Worm (Caenorhabditis elegans) whole organism, young adult: Measurements from ENCODE around the gene klp-3.

Source experiments
- ZK185.1 ChIP-seq: sonication (generic microtip); optimal IDR thresholded peaks from 2 replicates; lab custom pipeline; 2016; ENCODE audit warnings: mild to moderate bottlenecking, missing genetic modification characterization, missing compliant biosample characterization; ENCODE audit not compliant: poor library complexity, severe bottlenecking
- gei-17 ChIP-seq: fragments of 200-800 bp; sonication (Bioruptor generic); optimal IDR thresholded peaks from 2 replicates; lab custom pipeline; 2018; ENCODE audit warnings: mild to moderate bottlenecking, missing genetic modification characterization, missing compliant biosample characterization
- hlh-26 ChIP-seq: fragments of 200-800 bp; sonication (Bioruptor generic); conservative IDR thresholded peaks from 2 replicates; pipeline ENCODE4 v1.3.6; 2022; ENCODE audit warnings: missing genetic modification reagents, missing genetic modification characterization, missing compliant biosample characterization
- lin-35 ChIP-seq, 3 experiments: fragments of 150-350 bp in 2 of 3; sonication (generic microtip) in 1 of 3; optimal IDR thresholded peaks; 2 replicates each; lab custom pipeline; 2014 to 2018; ENCODE audit warnings: missing biosample characterization in 3 of 3, missing genetic modification characterization in 3 of 3, missing genetic modification reagents in 3 of 3
- repo-1 ChIP-seq: sonication (generic microtip); optimal IDR thresholded peaks from 2 replicates; lab custom pipeline; 2017; ENCODE audit warnings: mild to moderate bottlenecking, missing genetic modification characterization, missing compliant biosample characterization
- rpc-1 ChIP-seq, 2 experiments: fragments of 150-350 bp in 1 of 2; sonication (generic microtip) in 1 of 2; optimal IDR thresholded peaks; 2 replicates each; lab custom pipeline; 2014 to 2018; ENCODE audit warnings: missing biosample characterization in 1 of 2, missing genetic modification characterization in 1 of 2, missing genetic modification reagents in 1 of 2, missing genotype in 1 of 2
- snpc-3.4 ChIP-seq: sonication (generic microtip); optimal IDR thresholded peaks from 2 replicates; lab custom pipeline; 2017; ENCODE audit warnings: missing genetic modification characterization, mild to moderate bottlenecking, missing compliant biosample characterization, antibody characterized with exemption, moderate library complexity, missing genotype, missing genetic modification reagents
- tbx-9 ChIP-seq: sonication (generic microtip); optimal IDR thresholded peaks from 2 replicates; lab custom pipeline; 2016; ENCODE audit warnings: borderline replicate concordance, missing genetic modification characterization, inconsistent platforms, missing compliant biosample characterization

- no peak for TF ChIP-seq tbx-9
- TF ChIP-seq lin-35 (GFP tag; optimal IDR thresholded peaks at IDR 0.05; lab: Kevin White, UChicago) = no peak
- TF ChIP-seq ZK185.1 (tag; lab: Kevin White, UChicago) = no peak
- no peak for TF ChIP-seq snpc-3.4
- TF ChIP-seq repo-1 (tag; lab: Kevin White, UChicago) = no peak
- TF ChIP-seq hlh-26 (GFP tag; lab: Robert Waterston, UW) = no peak
- no peak for TF ChIP-seq gei-17 (GFP tag; lab: Kevin White, UChicago)
- TF ChIP-seq rpc-1 (optimal IDR thresholded peaks at IDR 0.05; lab: Kevin White, UChicago) = no peak
- no peak for TF ChIP-seq rpc-1 (tag; optimal IDR thresholded peaks at IDR 0.05; lab: Kevin White, UChicago)
Measured at ce11 chrII:7806054-7806453, 36.1 kb upstream of the klp-3 start.
